Fruit fly (Drosophila melanogaster) S2 (cell line): ENCODE data around the gene Jon66Cii.

Source experiments
- CG8478 ChIP-seq: fragments of >200 bp; optimal IDR thresholded peaks from 2 replicates; lab custom pipeline; 2018
- CTCF ChIP-seq, 2 experiments: fragments of >200 bp; optimal IDR thresholded peaks; 2 replicates each; lab custom pipeline; 2018

DNA sequence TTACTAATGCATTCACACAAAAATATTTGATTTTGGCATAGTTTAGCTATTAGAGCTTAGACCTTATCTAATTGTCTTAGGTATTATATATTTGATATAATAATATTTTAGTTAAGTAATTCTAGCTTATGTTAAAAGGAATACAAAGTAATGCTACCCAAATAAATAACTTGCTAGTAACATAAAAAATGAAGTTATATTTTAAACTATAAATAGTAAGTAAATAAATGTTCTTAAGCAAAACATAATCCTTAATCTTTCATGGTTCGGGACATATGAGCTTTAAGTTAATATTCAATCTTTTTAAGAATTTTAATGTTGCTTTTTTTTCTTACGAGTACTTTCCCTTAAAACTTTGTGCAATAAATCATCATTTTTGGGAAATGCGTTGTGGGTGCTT lies 29.7 kb upstream of the Jon66Cii start:
- TF ChIP-seq CTCF (optimal IDR thresholded peaks at IDR 0.05; lab: Kevin White, UChicago) (no peak), CG8478 (lab: Kevin White, UChicago) (no peak)
